Fruit fly (Drosophila melanogaster) whole organism, adult: ENCODE results near the gene CG43362.

Source experiments
- CG14711 ChIP-seq: fragments of 200-800 bp; sonication (Bioruptor generic); optimal IDR thresholded peaks from 2 replicates; lab custom pipeline; 2018; ENCODE audit warnings: missing biosample characterization, mild to moderate bottlenecking, missing genetic modification characterization, moderate library complexity
- CG7045 ChIP-seq: fragments of 200-800 bp; sonication (Bioruptor generic); optimal IDR thresholded peaks from 2 replicates; lab custom pipeline; 2017; ENCODE audit warnings: missing biosample characterization, mild to moderate bottlenecking, missing genetic modification characterization
- CG7101 ChIP-seq: fragments of 200-800 bp; sonication (Bioruptor generic); optimal IDR thresholded peaks from 2 replicates; lab custom pipeline; 2018; ENCODE audit warnings: missing biosample characterization, mild to moderate bottlenecking, missing genetic modification characterization, moderate library complexity
- Crg-1 ChIP-seq: fragments of 200-800 bp; sonication (Bioruptor generic); optimal IDR thresholded peaks from 2 replicates; lab custom pipeline; 2016; ENCODE audit warnings: missing biosample characterization, missing genetic modification characterization
- Mnt ChIP-seq: fragments of 200-800 bp; sonication (Bioruptor generic); optimal IDR thresholded peaks from 2 replicates; lab custom pipeline; 2016; ENCODE audit warnings: missing biosample characterization, mild to moderate bottlenecking, missing genetic modification characterization
- cic ChIP-seq: fragments of 200-800 bp; sonication (Bioruptor generic); optimal IDR thresholded peaks from 2 replicates; lab custom pipeline; 2017; ENCODE audit warnings: missing biosample characterization, mild to moderate bottlenecking, missing genetic modification characterization, moderate library complexity
- cnc ChIP-seq, 2 experiments: fragments of >200 bp; optimal IDR thresholded peaks; 2 replicates each; lab custom pipeline; 2017
- kay ChIP-seq: fragments of 200-800 bp; sonication (Bioruptor generic); peaks from one replicate; lab custom pipeline; 2016; ENCODE audit warnings: missing biosample characterization, missing genetic modification characterization, borderline replicate concordance
- tj ChIP-seq: fragments of 200-800 bp; sonication (Bioruptor generic); optimal IDR thresholded peaks from 3 replicates; lab custom pipeline; 2017; ENCODE audit warnings: missing biosample characterization, mild to moderate bottlenecking, missing genetic modification characterization, moderate library complexity
- toe ChIP-seq: fragments of 200-800 bp; sonication (Bioruptor generic); optimal IDR thresholded peaks from 2 replicates; lab custom pipeline; 2016; ENCODE audit warnings: missing biosample characterization, missing genetic modification characterization

DNA sequence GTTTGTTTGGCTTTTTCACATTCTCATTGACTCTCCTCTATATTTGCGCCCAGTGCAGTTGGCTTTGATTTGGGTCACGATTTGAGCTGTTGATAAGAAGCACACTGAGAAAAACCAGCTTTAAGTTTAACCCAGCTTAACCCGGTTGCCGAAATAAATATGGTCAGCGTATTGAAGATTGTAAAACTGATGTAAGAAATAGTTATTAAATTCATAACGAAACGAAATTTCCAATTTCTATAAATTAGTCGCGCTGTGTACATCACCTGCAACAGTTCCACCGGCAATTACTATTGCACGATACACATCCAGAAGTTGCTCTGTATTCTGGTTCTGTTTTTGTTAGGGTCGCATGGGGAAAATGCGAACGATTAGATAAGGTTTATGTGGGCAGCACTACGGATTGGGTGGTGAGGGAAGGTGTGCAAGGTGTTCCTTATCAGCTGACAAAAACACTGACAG, 33.9 kb upstream of the CG43362 start:
- TF ChIP-seq CG14711 (tag; lab: Kevin White, UChicago), result peak; percentile 63
- peak; percentile 63 for TF ChIP-seq Mnt (GFP tag; lab: Kevin White, UChicago)
- TF ChIP-seq tj (GFP tag; lab: Kevin White, UChicago), result peak; percentile 41
- peak; percentile 59 for TF ChIP-seq kay
- peak; percentile 81 for TF ChIP-seq CG7045 (GFP tag; lab: Kevin White, UChicago)
- no peak for TF ChIP-seq cnc (optimal IDR thresholded peaks at IDR 0.05; lab: Kevin White, UChicago)
- TF ChIP-seq CG7101 (tag; lab: Kevin White, UChicago), result peak; percentile 80
- peak; percentile 37 for TF ChIP-seq Crg-1 (GFP tag; lab: Kevin White, UChicago)
- TF ChIP-seq cic (GFP tag; lab: Kevin White, UChicago), result peak; percentile 20
- TF ChIP-seq toe (GFP tag; lab: Kevin White, UChicago), result peak; percentile 58
